Worm (Caenorhabditis elegans) whole organism, midembryonic: ENCODE data around the gene cyp-34A5.

Experiments used
- T22C8.4 ChIP-seq: fragments of 200-800 bp; sonication (Bioruptor generic); IDR thresholded peaks from 2 replicates; pipeline ENCODE4 v1.3.6; 2022; ENCODE audit warnings: missing genetic modification characterization, missing compliant biosample characterization
- cog-1 ChIP-seq: sonication (generic microtip); optimal IDR thresholded peaks from 2 replicates; lab custom pipeline; 2016; ENCODE audit warnings: missing genetic modification characterization, missing compliant biosample characterization

DNA sequence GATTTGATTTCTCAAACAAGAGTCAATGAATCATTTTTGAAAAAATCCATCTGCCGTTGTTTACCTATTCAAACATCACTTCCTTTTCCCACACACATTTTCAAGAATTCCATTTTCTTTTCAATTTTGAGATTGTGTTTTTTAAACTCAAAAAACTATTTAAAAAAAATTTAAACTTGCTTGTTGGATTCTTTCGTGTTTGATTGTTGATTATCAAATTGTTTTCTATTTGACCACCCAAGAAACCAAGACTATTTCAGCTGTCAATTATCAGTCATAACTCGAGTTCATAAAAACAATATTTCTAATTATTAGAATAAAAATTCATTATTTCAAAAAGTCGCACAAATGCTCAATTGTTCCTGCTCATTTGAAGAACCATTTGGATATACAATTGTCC, 47.7 kb upstream of the cyp-34A5 start, which contains the start of gene srh-8:
- TF ChIP-seq cog-1 (tag; lab: Kevin White, UChicago), result no peak
- no peak for TF ChIP-seq T22C8.4
